Worm (Caenorhabditis elegans) whole organism, mixed stage, embryonic: ENCODE data around the gene C13A2.4.

Experiments
- M03D4.4 ChIP-seq: sonication (generic microtip); optimal IDR thresholded peaks from 2 replicates; lab custom pipeline; 2017; ENCODE audit warnings: mild to moderate bottlenecking, missing genetic modification characterization, missing compliant biosample characterization
- bed-3 ChIP-seq: fragments of 200-800 bp; sonication (Bioruptor generic); optimal IDR thresholded peaks from 3 replicates; lab custom pipeline; 2018; ENCODE audit warnings: mild to moderate bottlenecking, missing genetic modification characterization, moderate library complexity, missing compliant biosample characterization
- blmp-1 ChIP-seq: fragments of 150-350 bp; optimal IDR thresholded peaks from 2 replicates; lab custom pipeline; 2014; ENCODE audit warnings: missing biosample characterization, missing genetic modification characterization
- ceh-39 ChIP-seq: fragments of 150-350 bp; optimal IDR thresholded peaks from 2 replicates; lab custom pipeline; 2014; ENCODE audit warnings: missing biosample characterization, missing genetic modification characterization
- ceh-43 ChIP-seq: fragments of 200-800 bp; sonication (Bioruptor generic); optimal IDR thresholded peaks from 2 replicates; lab custom pipeline; 2018; ENCODE audit warnings: mild to moderate bottlenecking, missing genetic modification characterization, moderate library complexity, missing compliant biosample characterization
- ceh-83 ChIP-seq: fragments of 200-800 bp; sonication (Bioruptor generic); optimal IDR thresholded peaks from 2 replicates; lab custom pipeline; 2018; ENCODE audit warnings: mild to moderate bottlenecking, missing genetic modification characterization, missing compliant biosample characterization
- ces-1 ChIP-seq: fragments of 150-350 bp; optimal IDR thresholded peaks from 2 replicates; lab custom pipeline; 2014; ENCODE audit warnings: missing biosample characterization, missing genetic modification reagents, missing genetic modification characterization
- cnd-1 ChIP-seq: fragments of 200-800 bp; sonication (Bioruptor generic); optimal IDR thresholded peaks from 2 replicates; lab custom pipeline; 2018; ENCODE audit warnings: mild to moderate bottlenecking, missing genetic modification characterization, missing compliant biosample characterization
- drap-1 ChIP-seq: fragments of 200-800 bp; sonication (Bioruptor generic); optimal IDR thresholded peaks from 3 replicates; lab custom pipeline; 2018; ENCODE audit warnings: mild to moderate bottlenecking, missing genetic modification characterization, missing compliant biosample characterization
- elt-1 ChIP-seq: sonication (generic microtip); optimal IDR thresholded peaks from 2 replicates; lab custom pipeline; 2017; ENCODE audit warnings: missing genetic modification characterization, mild to moderate bottlenecking, missing compliant biosample characterization, antibody characterized with exemption, moderate library complexity, borderline replicate concordance; ENCODE audit not compliant: insufficient read depth
- elt-3 ChIP-seq: fragments of 150-350 bp; optimal IDR thresholded peaks from 2 replicates; lab custom pipeline; 2014; ENCODE audit warnings: missing biosample characterization, missing genetic modification characterization
- flh-1 ChIP-seq: fragments of 200-800 bp; sonication (Bioruptor generic); optimal IDR thresholded peaks from 2 replicates; lab custom pipeline; 2018; ENCODE audit warnings: mild to moderate bottlenecking, missing genetic modification characterization, moderate library complexity, missing compliant biosample characterization
- ham-2 ChIP-seq: fragments of 200-800 bp; sonication (Bioruptor generic); optimal IDR thresholded peaks from 2 replicates; lab custom pipeline; 2018; ENCODE audit warnings: mild to moderate bottlenecking, missing genetic modification characterization, missing compliant biosample characterization
- hlh-1 ChIP-seq: fragments of 150-350 bp; optimal IDR thresholded peaks from 2 replicates; lab custom pipeline; 2014; ENCODE audit warnings: missing biosample characterization, missing genetic modification reagents, missing genetic modification characterization
- lin-32 ChIP-seq: fragments of 200-800 bp; sonication (Bioruptor generic); optimal IDR thresholded peaks from 2 replicates; lab custom pipeline; 2018; ENCODE audit warnings: mild to moderate bottlenecking, missing genetic modification characterization, missing compliant biosample characterization
- mab-5 ChIP-seq: fragments of 150-350 bp; optimal IDR thresholded peaks from 2 replicates; lab custom pipeline; 2014; ENCODE audit warnings: missing biosample characterization, missing genetic modification characterization
- mep-1 ChIP-seq: fragments of 150-350 bp; optimal IDR thresholded peaks from 2 replicates; lab custom pipeline; 2017; ENCODE audit warnings: missing biosample characterization, missing genetic modification reagents, missing genetic modification characterization, inconsistent platforms
- mls-2 ChIP-seq: sonication (generic microtip); optimal IDR thresholded peaks from 2 replicates; lab custom pipeline; 2016; ENCODE audit warnings: mild to moderate bottlenecking, missing genetic modification characterization, moderate library complexity, missing compliant biosample characterization
- nhr-12 ChIP-seq: fragments of 150-350 bp; optimal IDR thresholded peaks from 2 replicates; lab custom pipeline; 2014; ENCODE audit warnings: missing biosample characterization, missing genetic modification characterization
- nhr-2 ChIP-seq: fragments of 150-350 bp; optimal IDR thresholded peaks from 2 replicates; lab custom pipeline; 2014; ENCODE audit warnings: missing biosample characterization, missing genetic modification characterization
- nhr-28 ChIP-seq: fragments of 150-350 bp; optimal IDR thresholded peaks from 2 replicates; lab custom pipeline; 2014; ENCODE audit warnings: missing biosample characterization, missing genetic modification characterization
- nhr-76 ChIP-seq: sonication (generic microtip); optimal IDR thresholded peaks from 2 replicates; lab custom pipeline; 2017; ENCODE audit warnings: missing biosample characterization, missing genetic modification characterization
- sem-2 ChIP-seq: fragments of 200-800 bp; sonication (Bioruptor generic); optimal IDR thresholded peaks from 2 replicates; lab custom pipeline; 2018; ENCODE audit warnings: mild to moderate bottlenecking, missing genetic modification characterization, missing compliant biosample characterization
- sptf-1 ChIP-seq: sonication (generic microtip); optimal IDR thresholded peaks from 2 replicates; lab custom pipeline; 2017; ENCODE audit warnings: mild to moderate bottlenecking, missing genetic modification characterization, moderate library complexity, missing compliant biosample characterization
- unc-120 ChIP-seq: sonication (generic microtip); optimal IDR thresholded peaks from 2 replicates; lab custom pipeline; 2017; ENCODE audit warnings: missing genetic modification characterization, missing compliant biosample characterization; ENCODE audit not compliant: poor library complexity, severe bottlenecking
- unc-62 ChIP-seq: fragments of 150-350 bp; optimal IDR thresholded peaks from 2 replicates; lab custom pipeline; 2014; ENCODE audit warnings: missing biosample characterization, missing genetic modification reagents, missing genetic modification characterization
- zip-8 ChIP-seq: fragments of 150-350 bp; optimal IDR thresholded peaks from 2 replicates; lab custom pipeline; 2014; ENCODE audit warnings: missing biosample characterization, missing genetic modification characterization
- ztf-11 ChIP-seq: fragments of 150-350 bp; optimal IDR thresholded peaks from 2 replicates; lab custom pipeline; 2014; ENCODE audit warnings: missing biosample characterization, missing genetic modification characterization

The C13A2.4 gene

ce11 chrV:7239471-7239870 is 39.7 kb upstream of the C13A2.4 start, which contains the start of gene C05C8.1:
Gene C05C8.1, plus strand, starts transcription at chrV:7239771.
- no peak for TF ChIP-seq unc-62 (GFP tag; lab: Kevin White, UChicago)
- TF ChIP-seq unc-120 (tag; lab: Kevin White, UChicago), result no peak
- TF ChIP-seq sptf-1 (tag; lab: Kevin White, UChicago), result no peak
- no peak for TF ChIP-seq ces-1 (GFP tag; lab: Kevin White, UChicago)
- TF ChIP-seq nhr-2, result no peak
- no peak for TF ChIP-seq sem-2 (GFP tag; lab: Kevin White, UChicago)
- TF ChIP-seq nhr-76, result no peak
- no peak for TF ChIP-seq elt-3 (tag; lab: Kevin White, UChicago)
- TF ChIP-seq ceh-39, result no peak
- no peak for TF ChIP-seq lin-32 (GFP tag; lab: Kevin White, UChicago)
- TF ChIP-seq elt-1 (tag; lab: Kevin White, UChicago), result no peak
- no peak for TF ChIP-seq nhr-12
- TF ChIP-seq mab-5 (tag; lab: Kevin White, UChicago), result no peak
- no peak for TF ChIP-seq mep-1 (tag; lab: Kevin White, UChicago)
- no peak for TF ChIP-seq mls-2 (tag; lab: Kevin White, UChicago)
- no peak for TF ChIP-seq zip-8
- no peak for TF ChIP-seq hlh-1 (tag; lab: Kevin White, UChicago)
- TF ChIP-seq M03D4.4, result no peak
- TF ChIP-seq, all 35 proteins: peak for 0

- TF ChIP-seq lin-32 (GFP tag; lab: Kevin White, UChicago) (no peak), ham-2 (GFP tag; lab: Kevin White, UChicago) (peak; percentile 34), nhr-2 (no peak)
These were observed 32.2 kb upstream of the C13A2.4 start, which contains the start of gene C05C8.7 for ce11 chrV:7246951-7247350. Gene C05C8.7, minus strand, starts transcription at chrV:7247050.

ce11 chrV:7248227-7248953 is 30.8 kb upstream of the C13A2.4 start:
- TF ChIP-seq nhr-28 (tag; lab: Kevin White, UChicago) (no peak), sptf-1 (tag; lab: Kevin White, UChicago) (no peak), ceh-83 (GFP tag; lab: Kevin White, UChicago) (no peak), nhr-76 (no peak), ces-1 (GFP tag; lab: Kevin White, UChicago) (no peak), elt-1 (tag; lab: Kevin White, UChicago) (no peak), ceh-43 (GFP tag; lab: Kevin White, UChicago) (no peak)

- TF ChIP-seq bed-3 (GFP tag; lab: Kevin White, UChicago) (no peak), ceh-43 (GFP tag; lab: Kevin White, UChicago) (no peak), nhr-12 (no peak), mls-2 (tag; lab: Kevin White, UChicago) (no peak), zip-8 (no peak), blmp-1 (tag; lab: Kevin White, UChicago) (no peak), ceh-39 (no peak), unc-120 (tag; lab: Kevin White, UChicago) (no peak), elt-3 (tag; lab: Kevin White, UChicago) (no peak), flh-1 (GFP tag; lab: Kevin White, UChicago) (no peak), cnd-1 (tag; lab: Kevin White, UChicago) (no peak), nhr-76 (no peak), drap-1 (no peak), ztf-11 (no peak), unc-62 (GFP tag; lab: Kevin White, UChicago) (no peak), M03D4.4 (no peak)
These were observed 24.1 kb upstream of the C13A2.4 start, which contains the start of gene C05C8.8 for ce11 chrV:7255095-7255494. Gene C05C8.8, minus strand, starts transcription at chrV:7255195.

- TF ChIP-seq drap-1 (no peak), elt-3 (tag; lab: Kevin White, UChicago) (no peak)
These were observed 20.2 kb upstream of the C13A2.4 start, which contains the start of gene C13A2.12 for ce11 chrV:7258965-7259364. Gene C13A2.12, plus strand, starts transcription at chrV:7259265.

- TF ChIP-seq mep-1 (tag; lab: Kevin White, UChicago), result no peak
- TF ChIP-seq unc-120 (tag; lab: Kevin White, UChicago), result no peak
- TF ChIP-seq mab-5 (tag; lab: Kevin White, UChicago), result no peak
These were observed 15.1 kb upstream of the C13A2.4 start, which contains the start of gene C13A2.9 for ce11 chrV:7264042-7264441. Gene C13A2.9, minus strand, starts transcription at chrV:7264142.
